Fruit fly (Drosophila melanogaster) whole organism, embryonic: ENCODE data around the gene grim.

Experiments
- B-H1 ChIP-seq: fragments of 200-800 bp; sonication (Bioruptor generic); IDR thresholded peaks from 3 replicates; pipeline ENCODE4 v1.3.6; 2022; ENCODE audit warnings: missing biosample characterization, missing genetic modification characterization
- Bgb ChIP-seq: fragments of 200-800 bp; sonication (Bioruptor generic); IDR thresholded peaks from 2 replicates; pipeline ENCODE4 v1.3.6; 2022; ENCODE audit warnings: missing biosample characterization, missing genetic modification characterization; ENCODE audit not compliant: partially characterized antibody
- CG11093 ChIP-seq: fragments of 200-800 bp; sonication (Bioruptor generic); IDR thresholded peaks from 3 replicates; pipeline ENCODE4 v1.3.6; 2022; ENCODE audit warnings: missing biosample characterization, missing genetic modification characterization
- CG12391 ChIP-seq: fragments of 200-800 bp; sonication (Bioruptor generic); optimal IDR thresholded peaks from 3 replicates; lab custom pipeline; 2018; ENCODE audit warnings: missing biosample characterization, mild to moderate bottlenecking, missing genetic modification characterization, moderate library complexity
- CG17612 ChIP-seq: fragments of 200-800 bp; sonication (Bioruptor generic); IDR thresholded peaks from 2 replicates; pipeline ENCODE4 v1.3.6; 2022; ENCODE audit warnings: missing biosample characterization, missing genetic modification characterization
- CG17829 ChIP-seq: fragments of 200-800 bp; optimal IDR thresholded peaks from 2 replicates; lab custom pipeline; 2019; ENCODE audit warnings: missing biosample characterization, mild to moderate bottlenecking, missing genetic modification characterization, moderate library complexity
- CG18262 ChIP-seq: fragments of 200-800 bp; optimal IDR thresholded peaks from 3 replicates; lab custom pipeline; 2019; ENCODE audit warnings: missing biosample characterization, mild to moderate bottlenecking, missing genetic modification characterization, moderate library complexity
- CG2678 ChIP-seq: fragments of 200-800 bp; sonication (Bioruptor generic); optimal IDR thresholded peaks from 3 replicates; lab custom pipeline; 2019; ENCODE audit warnings: missing biosample characterization, mild to moderate bottlenecking, missing genetic modification characterization, moderate library complexity
- CG31365 ChIP-seq: fragments of 200-800 bp; sonication (Bioruptor generic); optimal IDR thresholded peaks from 2 replicates; lab custom pipeline; 2018; ENCODE audit warnings: missing biosample characterization, mild to moderate bottlenecking, missing genetic modification characterization
- CG33213 ChIP-seq: fragments of 200-800 bp; sonication (Bioruptor generic); optimal IDR thresholded peaks from 3 replicates; lab custom pipeline; 2016; ENCODE audit warnings: missing biosample characterization, missing genetic modification characterization
- CG34376 ChIP-seq: fragments of 200-800 bp; sonication (Bioruptor generic); optimal IDR thresholded peaks from 2 replicates; lab custom pipeline; 2018; ENCODE audit warnings: missing biosample characterization, mild to moderate bottlenecking, missing genetic modification characterization
- CG4282 ChIP-seq: fragments of 200-800 bp; sonication (Bioruptor generic); optimal IDR thresholded peaks from 2 replicates; lab custom pipeline; 2016; ENCODE audit warnings: missing biosample characterization, missing genetic modification characterization
- CG4730 ChIP-seq: fragments of 200-800 bp; sonication (Bioruptor generic); IDR thresholded peaks from 2 replicates; pipeline ENCODE4 v1.3.6; 2022; ENCODE audit warnings: missing biosample characterization, missing genetic modification characterization
- CG7372 ChIP-seq: fragments of 200-800 bp; sonication (Bioruptor generic); IDR thresholded peaks from 2 replicates; pipeline ENCODE4 v1.3.6; 2022; ENCODE audit warnings: missing biosample characterization, missing genetic modification characterization
- CG7839 ChIP-seq: fragments of 200-800 bp; sonication (Bioruptor generic); optimal IDR thresholded peaks from 3 replicates; lab custom pipeline; 2018; ENCODE audit warnings: missing biosample characterization, mild to moderate bottlenecking, missing genetic modification characterization, moderate library complexity
- CG9727 ChIP-seq: fragments of 200-800 bp; sonication (Bioruptor generic); optimal IDR thresholded peaks from 3 replicates; lab custom pipeline; 2017; ENCODE audit warnings: missing biosample characterization, mild to moderate bottlenecking, missing genetic modification characterization
- CG9797 ChIP-seq: fragments of 200-800 bp; sonication (Bioruptor generic); optimal IDR thresholded peaks from 3 replicates; lab custom pipeline; 2018; ENCODE audit warnings: missing biosample characterization, mild to moderate bottlenecking, missing genetic modification characterization
- Drgx ChIP-seq: fragments of 200-800 bp; sonication (Bioruptor generic); IDR thresholded peaks from 2 replicates; pipeline ENCODE4 v1.3.6; 2022; ENCODE audit warnings: missing biosample characterization, missing genetic modification characterization
- HLH3B ChIP-seq: fragments of 200-800 bp; sonication (Bioruptor generic); IDR thresholded peaks from 2 replicates; pipeline ENCODE4 v1.3.6; 2022; ENCODE audit warnings: missing biosample characterization, missing genetic modification characterization
- HLH4C ChIP-seq: fragments of 200-800 bp; sonication (Bioruptor generic); IDR thresholded peaks from 3 replicates; pipeline ENCODE4 v1.3.6; 2022; ENCODE audit warnings: missing biosample characterization, missing genetic modification characterization; ENCODE audit not compliant: partially characterized antibody
- Jarid2 ChIP-seq: fragments of 200-800 bp; sonication (Bioruptor generic); optimal IDR thresholded peaks from 3 replicates; lab custom pipeline; 2017; ENCODE audit warnings: mild to moderate bottlenecking, missing biosample characterization, missing genetic modification reagents, missing genetic modification characterization
- MESR4 ChIP-seq: fragments of 200-800 bp; sonication (Bioruptor generic); optimal IDR thresholded peaks from 2 replicates; lab custom pipeline; 2018; ENCODE audit warnings: missing biosample characterization, mild to moderate bottlenecking, missing genetic modification characterization, moderate library complexity
- Myb ChIP-seq: fragments of 200-800 bp; sonication (Bioruptor generic); optimal IDR thresholded peaks from 2 replicates; lab custom pipeline; 2016; ENCODE audit warnings: missing biosample characterization, missing genetic modification characterization
- Nf-YB ChIP-seq: fragments of 200-800 bp; sonication (Bioruptor generic); optimal IDR thresholded peaks from 3 replicates; lab custom pipeline; 2019; ENCODE audit warnings: missing biosample characterization, mild to moderate bottlenecking, missing genetic modification characterization, moderate library complexity
- Oli ChIP-seq: fragments of 200-800 bp; sonication (Bioruptor generic); optimal IDR thresholded peaks from 2 replicates; lab custom pipeline; 2018; ENCODE audit warnings: missing biosample characterization, mild to moderate bottlenecking, missing genetic modification characterization, moderate library complexity
- Ravus ChIP-seq: fragments of 200-800 bp; sonication (Bioruptor generic); IDR thresholded peaks from 2 replicates; pipeline ENCODE4 v1.3.6; 2022; ENCODE audit warnings: missing biosample characterization, missing genetic modification characterization
- Trl ChIP-seq, 3 experiments: fragments of >200 bp in 2 of 3; fragments of 200-800 bp in 1 of 3; sonication (Bioruptor generic) in 1 of 3; optimal IDR thresholded peaks; 2 replicates in 1 of 3; 3 replicates in 2 of 3; lab custom pipeline; 2016 to 2017; ENCODE audit warnings: missing biosample characterization in 1 of 3, missing genetic modification characterization in 1 of 3
- Usf ChIP-seq: fragments of 200-800 bp; sonication (Bioruptor generic); optimal IDR thresholded peaks from 2 replicates; lab custom pipeline; 2017; ENCODE audit warnings: missing genotype, missing biosample characterization, missing genetic modification characterization
- ab ChIP-seq: fragments of 200-800 bp; sonication (Bioruptor generic); optimal IDR thresholded peaks from 2 replicates; lab custom pipeline; 2016; ENCODE audit warnings: missing biosample characterization, missing genetic modification characterization
- az2 ChIP-seq: fragments of 200-800 bp; sonication (Bioruptor generic); optimal IDR thresholded peaks from 3 replicates; lab custom pipeline; 2016; ENCODE audit warnings: missing biosample characterization, missing genetic modification characterization
- bcd ChIP-seq: fragments of 200-800 bp; sonication (Bioruptor generic); optimal IDR thresholded peaks from 2 replicates; lab custom pipeline; 2017; ENCODE audit warnings: missing biosample characterization, mild to moderate bottlenecking, missing genetic modification characterization
- fd96Cb ChIP-seq: fragments of 200-800 bp; sonication (Bioruptor generic); optimal IDR thresholded peaks from 2 replicates; lab custom pipeline; 2018; ENCODE audit warnings: missing biosample characterization, mild to moderate bottlenecking, missing genetic modification characterization, moderate library complexity
- gce ChIP-seq: fragments of 200-800 bp; sonication (Bioruptor generic); IDR thresholded peaks from 3 replicates; pipeline ENCODE4 v1.3.6; 2022; ENCODE audit warnings: missing biosample characterization, missing genetic modification characterization
- insv ChIP-seq, 2 experiments: fragments of 200-800 bp; sonication (Bioruptor generic); optimal IDR thresholded peaks; 3 replicates each; lab custom pipeline; 2016 to 2018; ENCODE audit warnings: missing biosample characterization in 2 of 2, missing genetic modification characterization in 2 of 2
- kni ChIP-seq: fragments of 200-800 bp; sonication (Bioruptor generic); optimal IDR thresholded peaks from 3 replicates; lab custom pipeline; 2017; ENCODE audit warnings: mild to moderate bottlenecking, missing biosample characterization, missing genetic modification reagents, missing genetic modification characterization
- lilli ChIP-seq: fragments of 200-800 bp; sonication (Bioruptor generic); optimal IDR thresholded peaks from 3 replicates; lab custom pipeline; 2016; ENCODE audit warnings: missing biosample characterization, missing genetic modification characterization
- lola ChIP-seq, 3 experiments: fragments of >200 bp in 2 of 3; fragments of 200-800 bp in 1 of 3; sonication (Bioruptor generic) in 1 of 3; optimal IDR thresholded peaks; 2 replicates each; lab custom pipeline; 2017 to 2019; ENCODE audit warnings: missing biosample characterization in 3 of 3, missing genetic modification characterization in 3 of 3, mild to moderate bottlenecking in 1 of 3, moderate library complexity in 1 of 3
- lov ChIP-seq, 2 experiments: fragments of 200-800 bp in 1 of 2; fragments of >200 bp in 1 of 2; sonication (Bioruptor generic) in 1 of 2; IDR thresholded peaks in 1 of 2; optimal IDR thresholded peaks in 1 of 2; 2 replicates in 1 of 2; 3 replicates in 1 of 2; pipeline versions ENCODE4 v1.3.6 to Lab custom; 2017 to 2022; ENCODE audit warnings: missing biosample characterization in 1 of 2, missing genetic modification characterization in 1 of 2
- luna ChIP-seq: fragments of 200-800 bp; sonication (Bioruptor generic); optimal IDR thresholded peaks from 2 replicates; lab custom pipeline; 2016; ENCODE audit warnings: missing biosample characterization, missing genetic modification characterization
- nau ChIP-seq: fragments of 200-800 bp; sonication (Bioruptor generic); optimal IDR thresholded peaks from 3 replicates; lab custom pipeline; 2017; ENCODE audit warnings: missing biosample characterization, mild to moderate bottlenecking, missing genetic modification characterization, missing genetic modification reagents
- odd ChIP-seq: fragments of 200-800 bp; sonication (Bioruptor generic); optimal IDR thresholded peaks from 2 replicates; lab custom pipeline; 2017; ENCODE audit warnings: missing biosample characterization, mild to moderate bottlenecking, missing genetic modification characterization
- pum ChIP-seq: fragments of 200-800 bp; sonication (Bioruptor generic); optimal IDR thresholded peaks from 2 replicates; lab custom pipeline; 2016; ENCODE audit warnings: missing biosample characterization, missing genetic modification characterization
- sd ChIP-seq: fragments of 200-800 bp; sonication (Bioruptor generic); optimal IDR thresholded peaks from 3 replicates; lab custom pipeline; 2018; ENCODE audit warnings: missing biosample characterization, mild to moderate bottlenecking, missing genetic modification characterization, moderate library complexity
- sens ChIP-seq: fragments of 200-800 bp; sonication (Bioruptor generic); peaks from one replicate; lab custom pipeline; 2016; ENCODE audit warnings: missing biosample characterization, missing genetic modification characterization
- shn ChIP-seq: fragments of 200-800 bp; sonication (Bioruptor generic); optimal IDR thresholded peaks from 3 replicates; lab custom pipeline; 2016; ENCODE audit warnings: missing biosample characterization, missing genetic modification characterization
- tll ChIP-seq, 2 experiments: fragments of 200-800 bp in 1 of 2; fragments of >200 bp in 1 of 2; sonication (Bioruptor generic) in 1 of 2; optimal IDR thresholded peaks; 2 replicates each; lab custom pipeline; 2017 to 2019; ENCODE audit warnings: missing biosample characterization in 2 of 2, missing genetic modification characterization in 2 of 2, mild to moderate bottlenecking in 1 of 2, moderate library complexity in 1 of 2
- yki ChIP-seq: fragments of >200 bp; optimal IDR thresholded peaks from 3 replicates; lab custom pipeline; 2018
- zf30C ChIP-seq: fragments of 200-800 bp; sonication (Bioruptor generic); optimal IDR thresholded peaks from 3 replicates; lab custom pipeline; 2018; ENCODE audit warnings: missing biosample characterization, mild to moderate bottlenecking, missing genetic modification characterization

Gene grim

dm6 chr3L:18349090-18349709 lies 45.0 kb upstream of the grim start (continued):
- TF ChIP-seq nau (GFP tag; lab: Kevin White, UChicago) (no peak), CG17829 (tag; lab: Kevin White, UChicago) (peak; percentile 74), CG17612 (GFP tag; lab: Robert Waterston, UW) (no peak), CG18262 (tag; lab: Kevin White, UChicago) (peak; percentile 71), Drgx (GFP tag; lab: Robert Waterston, UW) (no peak), gce (GFP tag; lab: Robert Waterston, UW) (no peak), fd96Cb (tag; lab: Kevin White, UChicago) (peak; percentile 42), Nf-YB (GFP tag; lab: Kevin White, UChicago) (no peak), Myb (GFP tag; lab: Kevin White, UChicago) (no peak), luna (GFP tag; lab: Kevin White, UChicago) (no peak), CG34376 (GFP tag; lab: Kevin White, UChicago) (no peak), CG33213 (GFP tag; lab: Kevin White, UChicago) (no peak), HLH3B (GFP tag; lab: Robert Waterston, UW) (0 out of 2 replicates have a peak, but pooled peaks have one; percentile 24), B-H1 (GFP tag; lab: Robert Waterston, UW) (no peak), pum (GFP tag; lab: Kevin White, UChicago) (no peak), Usf (no peak), CG11093 (GFP tag; lab: Robert Waterston, UW) (no peak), bcd (GFP tag; lab: Kevin White, UChicago) (no peak), lilli (GFP tag; lab: Kevin White, UChicago) (no peak), CG7839 (peak; percentile 60), yki (lab: Kevin White, UChicago) (no peak), Jarid2 (GFP tag; lab: Kevin White, UChicago) (no peak), CG4730 (GFP tag; lab: Robert Waterston, UW) (no peak), odd (GFP tag; lab: Kevin White, UChicago) (peak; percentile 31), zf30C (GFP tag; lab: Kevin White, UChicago) (peak; percentile 62), CG2678 (no peak), insv (GFP tag; optimal IDR thresholded peaks at IDR 0.05; lab: Kevin White, UChicago) (no peak), Ravus (no peak), lov (optimal IDR thresholded peaks at IDR 0.05; lab: Kevin White, UChicago) (no peak), lov (GFP tag; IDR thresholded peaks at IDR 0.05; lab: Robert Waterston, UW) (no peak; the same call in 2 of the 3 replicates), az2 (peak; percentile 48), Oli (tag; lab: Kevin White, UChicago) (peak; percentile 40), CG9727 (GFP tag; lab: Kevin White, UChicago) (peak; percentile 81), Trl (optimal IDR thresholded peaks at IDR 0.05; lab: Kevin White, UChicago) (no peak), Trl (GFP tag; optimal IDR thresholded peaks at IDR 0.05; lab: Kevin White, UChicago) (no peak), HLH4C (GFP tag; lab: Robert Waterston, UW) (no peak), lola (GFP tag; optimal IDR thresholded peaks at IDR 0.05; lab: Kevin White, UChicago) (peak in 1 of 3 experiments; percentile 81), CG4282 (GFP tag; lab: Kevin White, UChicago) (no peak), kni (GFP tag; lab: Kevin White, UChicago) (no peak), sd (no peak), CG12391 (tag; lab: Kevin White, UChicago) (peak; percentile 74), CG9797 (no peak), Bgb (GFP tag; lab: Robert Waterston, UW) (no peak), CG31365 (tag; lab: Kevin White, UChicago) (no peak), tll (GFP tag; optimal IDR thresholded peaks at IDR 0.05; lab: Kevin White, UChicago) (no peak), ab (GFP tag; lab: Kevin White, UChicago) (no peak), shn (no peak), MESR4 (GFP tag; lab: Kevin White, UChicago) (no peak), CG7372 (no peak), sens (peak; percentile 75)
